Worm (Caenorhabditis elegans): ENCODE data around the gene F55B12.10.

- TF ChIP-seq snpc-4 (tag; optimal IDR thresholded peaks at IDR 0.05) (no peak), egl-27 (tag; optimal IDR thresholded peaks at IDR 0.05) (no peak), zip-4 (GFP tag; optimal IDR thresholded peaks at IDR 0.05) (no peak), aly-2 (tag; optimal IDR thresholded peaks at IDR 0.05) (no peak), skn-1 (tag; optimal IDR thresholded peaks at IDR 0.05) (no peak), unc-62 (GFP tag; optimal IDR thresholded peaks at IDR 0.05) (no peak), mef-2 (tag; optimal IDR thresholded peaks at IDR 0.05) (no peak), fos-1 (tag; optimal IDR thresholded peaks at IDR 0.05) (no peak), lin-13 (GFP tag; optimal IDR thresholded peaks at IDR 0.05) (no peak)
These were observed at the start of gene F55B12.10 for ce11 chrV:13839433-13839832.

Data from whole organism, L1 larva.